Worm (Caenorhabditis elegans): ENCODE results near the gene htz-1.

ce11 chrIV:4400350-4401326, 45.4 kb upstream of the htz-1 start, which contains the start of gene Y24D9A.6:
- TF ChIP-seq nhr-10 (tag; optimal IDR thresholded peaks at IDR 0.05) (peak; percentile 27), nhr-11 (tag; optimal IDR thresholded peaks at IDR 0.05) (no peak), zag-1 (tag; optimal IDR thresholded peaks at IDR 0.05) (no peak), unc-39 (tag; optimal IDR thresholded peaks at IDR 0.05) (no peak), pqm-1 (tag; optimal IDR thresholded peaks at IDR 0.05) (no peak), unc-62 (GFP tag; optimal IDR thresholded peaks at IDR 0.05 in 1 of 2) (peak in 1 of 2 experiments; percentile 99), unc-62 (tag; optimal IDR thresholded peaks at IDR 0.05) (no peak), dpl-1 (GFP tag; optimal IDR thresholded peaks at IDR 0.05) (peak; percentile 30), aly-2 (tag; optimal IDR thresholded peaks at IDR 0.05) (no peak), F26F4.8 (GFP tag; conservative IDR thresholded peaks at IDR 0.05) (no peak)

All from whole organism, L4 larva.